Worm (Caenorhabditis elegans) whole organism, midembryonic: Measurements from ENCODE around the gene T11F8.4.

Experiments used
- cog-1 ChIP-seq: sonication (generic microtip); optimal IDR thresholded peaks from 2 replicates; lab custom pipeline; 2016; ENCODE audit warnings: missing genetic modification characterization, missing compliant biosample characterization
- flt-1 ChIP-seq: fragments of 200-800 bp; sonication (Bioruptor generic); IDR thresholded peaks from 2 replicates; pipeline ENCODE4 v1.3.6; 2022; ENCODE audit warnings: missing genetic modification characterization, missing compliant biosample characterization
- klf-2 ChIP-seq: fragments of 200-800 bp; sonication (Bioruptor generic); conservative IDR thresholded peaks from 2 replicates; pipeline ENCODE4 v1.3.6; 2022; ENCODE audit warnings: missing genetic modification reagents, missing genetic modification characterization, missing compliant biosample characterization
- ref-1 ChIP-seq: fragments of 200-800 bp; sonication (Bioruptor generic); conservative IDR thresholded peaks from 2 replicates; pipeline ENCODE4 v1.3.6; 2022; ENCODE audit warnings: missing genetic modification reagents, missing genetic modification characterization, missing compliant biosample characterization
- tab-1 ChIP-seq: fragments of 200-800 bp; sonication (Bioruptor generic); IDR thresholded peaks from 2 replicates; pipeline ENCODE4 v1.3.6; 2022; ENCODE audit warnings: missing genetic modification characterization, missing compliant biosample characterization
- ztf-23 ChIP-seq: fragments of 200-800 bp; sonication (Bioruptor generic); IDR thresholded peaks from 2 replicates; pipeline ENCODE4 v1.3.6; 2022; ENCODE audit warnings: missing genetic modification reagents, missing genetic modification characterization, missing compliant biosample characterization
- ztf-29 ChIP-seq: fragments of 200-800 bp; sonication (Bioruptor generic); IDR thresholded peaks from 2 replicates; pipeline ENCODE4 v1.3.6; 2022; ENCODE audit warnings: missing genetic modification reagents, missing genetic modification characterization, missing compliant biosample characterization

ce11 chrIV:5469739-5470138 is 6.6 kb downstream of the T11F8.4 start, which contains the start of gene rme-2:
- TF ChIP-seq klf-2 = no peak
- no peak for TF ChIP-seq ztf-23 (GFP tag; lab: Robert Waterston, UW)
- TF ChIP-seq flt-1 (GFP tag; lab: Robert Waterston, UW) = no peak
- no peak for TF ChIP-seq ref-1
- TF ChIP-seq ztf-29 (GFP tag; lab: Robert Waterston, UW) = no peak
- TF ChIP-seq cog-1 (tag; lab: Kevin White, UChicago) = no peak
- TF ChIP-seq tab-1 = no peak
